Worm (Caenorhabditis elegans) whole organism, late embryonic: Measurements from ENCODE around the gene ZK1290.13.

Experiments
- C08G9.2 ChIP-seq: sonication (generic microtip); optimal IDR thresholded peaks from 2 replicates; lab custom pipeline; 2016; ENCODE audit warnings: mild to moderate bottlenecking, missing genetic modification characterization, moderate library complexity, missing compliant biosample characterization
- F13H6.1 ChIP-seq: sonication (generic microtip); optimal IDR thresholded peaks from 2 replicates; lab custom pipeline; 2016; ENCODE audit warnings: missing genetic modification characterization, missing compliant biosample characterization
- che-1 ChIP-seq: sonication (generic microtip); optimal IDR thresholded peaks from 2 replicates; lab custom pipeline; 2016; ENCODE audit warnings: mild to moderate bottlenecking, missing genetic modification characterization, missing compliant biosample characterization
- dmd-4 ChIP-seq: sonication (generic microtip); optimal IDR thresholded peaks from 2 replicates; lab custom pipeline; 2016; ENCODE audit warnings: borderline replicate concordance, missing genetic modification characterization, missing compliant biosample characterization
- elt-2 ChIP-seq: sonication (generic microtip); optimal IDR thresholded peaks from 2 replicates; lab custom pipeline; 2016; ENCODE audit warnings: missing genetic modification reagents, missing genetic modification characterization, missing compliant biosample characterization
- ets-4 ChIP-seq: sonication (generic microtip); optimal IDR thresholded peaks from 2 replicates; lab custom pipeline; 2016; ENCODE audit warnings: missing genetic modification characterization, missing compliant biosample characterization
- fax-1 ChIP-seq: sonication (generic microtip); optimal IDR thresholded peaks from 2 replicates; lab custom pipeline; 2016; ENCODE audit warnings: missing genotype, missing genetic modification characterization, missing compliant biosample characterization
- fkh-10 ChIP-seq: fragments of 150-350 bp; optimal IDR thresholded peaks from 2 replicates; lab custom pipeline; 2014; ENCODE audit warnings: missing biosample characterization, missing genetic modification reagents, missing genetic modification characterization
- hlh-13 ChIP-seq: fragments of 200-800 bp; sonication (Bioruptor generic); optimal IDR thresholded peaks from 2 replicates; lab custom pipeline; 2018; ENCODE audit warnings: mild to moderate bottlenecking, missing genetic modification characterization, missing compliant biosample characterization
- lin-11 ChIP-seq: fragments of 200-800 bp; sonication (Bioruptor generic); optimal IDR thresholded peaks from 2 replicates; lab custom pipeline; 2018; ENCODE audit warnings: mild to moderate bottlenecking, missing genetic modification characterization, missing compliant biosample characterization
- pha-4 ChIP-seq: fragments of 150-350 bp; optimal IDR thresholded peaks from 2 replicates; lab custom pipeline; 2018; ENCODE audit warnings: missing biosample characterization, missing genetic modification reagents, missing genetic modification characterization
- unc-55 ChIP-seq: sonication (generic microtip); optimal IDR thresholded peaks from 2 replicates; lab custom pipeline; 2017; ENCODE audit warnings: missing biosample characterization, missing genetic modification reagents, missing genetic modification characterization
- ztf-16 ChIP-seq: sonication (generic microtip); optimal IDR thresholded peaks from 2 replicates; lab custom pipeline; 2017; ENCODE audit warnings: missing genetic modification characterization, missing compliant biosample characterization

DNA sequence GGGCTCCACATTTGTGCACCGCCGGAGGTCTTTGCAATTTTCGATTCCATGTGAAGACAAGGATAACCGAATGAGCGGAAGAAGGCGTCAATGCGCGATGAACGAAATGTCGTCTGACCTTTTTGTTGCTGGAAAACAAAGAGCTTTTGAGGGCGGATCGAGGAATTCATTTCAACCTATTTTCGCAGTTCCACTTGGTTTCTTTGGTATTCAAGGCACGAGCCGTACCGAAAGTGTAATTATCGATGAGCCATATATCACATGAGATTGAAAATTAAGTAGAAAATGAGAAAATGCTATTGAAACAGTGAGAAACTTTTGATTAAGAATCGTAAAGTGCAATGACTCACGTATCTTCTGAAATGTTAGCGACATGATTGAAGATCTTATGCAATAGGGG, 15.6 kb upstream of the ZK1290.13 start, which contains the start of gene glb-9:
- no peak for TF ChIP-seq lin-11 (tag; lab: Kevin White, UChicago)
- no peak for TF ChIP-seq ets-4
- TF ChIP-seq ztf-16: no peak
- no peak for TF ChIP-seq dmd-4 (tag; lab: Kevin White, UChicago)
- no peak for TF ChIP-seq pha-4 (tag; lab: Kevin White, UChicago)
- no peak for TF ChIP-seq C08G9.2 (tag; lab: Kevin White, UChicago)
- TF ChIP-seq fax-1 (tag; lab: Kevin White, UChicago): no peak
- no peak for TF ChIP-seq fkh-10 (GFP tag; lab: Kevin White, UChicago)
- no peak for TF ChIP-seq unc-55
- TF ChIP-seq hlh-13 (GFP tag; lab: Kevin White, UChicago): no peak
- no peak for TF ChIP-seq F13H6.1
- no peak for TF ChIP-seq che-1
- no peak for TF ChIP-seq elt-2 (tag; lab: Kevin White, UChicago)
